Fruit fly (Drosophila melanogaster) whole organism, adult: ENCODE measurements around the gene TwdlG.

Experiments
- CG11617 ChIP-seq: fragments of 200-800 bp; sonication (Bioruptor generic); optimal IDR thresholded peaks from 2 replicates; lab custom pipeline; 2017; ENCODE audit warnings: mild to moderate bottlenecking, missing biosample characterization, missing genetic modification reagents, missing genetic modification characterization
- CG12768 ChIP-seq: fragments of 200-800 bp; sonication (Bioruptor generic); optimal IDR thresholded peaks from 2 replicates; lab custom pipeline; 2017; ENCODE audit warnings: missing biosample characterization, missing genetic modification characterization, mild to moderate bottlenecking, moderate library complexity, missing genetic modification reagents
- CG14711 ChIP-seq: fragments of 200-800 bp; sonication (Bioruptor generic); optimal IDR thresholded peaks from 2 replicates; lab custom pipeline; 2018; ENCODE audit warnings: missing biosample characterization, mild to moderate bottlenecking, missing genetic modification characterization, moderate library complexity
- CG1620 ChIP-seq: fragments of 200-800 bp; sonication (Bioruptor generic); optimal IDR thresholded peaks from 2 replicates; lab custom pipeline; 2016; ENCODE audit warnings: missing biosample characterization, missing genetic modification characterization
- CG33017 ChIP-seq: fragments of 200-800 bp; sonication (Bioruptor generic); optimal IDR thresholded peaks from 2 replicates; lab custom pipeline; 2018; ENCODE audit warnings: missing biosample characterization, mild to moderate bottlenecking, missing genetic modification characterization, moderate library complexity
- CG5204 ChIP-seq: fragments of 200-800 bp; sonication (Bioruptor generic); optimal IDR thresholded peaks from 2 replicates; lab custom pipeline; 2016; ENCODE audit warnings: missing biosample characterization, missing genetic modification characterization
- CG7045 ChIP-seq: fragments of 200-800 bp; sonication (Bioruptor generic); optimal IDR thresholded peaks from 2 replicates; lab custom pipeline; 2017; ENCODE audit warnings: missing biosample characterization, mild to moderate bottlenecking, missing genetic modification characterization
- CG7101 ChIP-seq: fragments of 200-800 bp; sonication (Bioruptor generic); optimal IDR thresholded peaks from 2 replicates; lab custom pipeline; 2018; ENCODE audit warnings: missing biosample characterization, mild to moderate bottlenecking, missing genetic modification characterization, moderate library complexity
- Clk ChIP-seq: fragments of 200-800 bp; sonication (Bioruptor generic); optimal IDR thresholded peaks from 2 replicates; lab custom pipeline; 2017; ENCODE audit warnings: missing biosample characterization, missing genetic modification characterization
- Crg-1 ChIP-seq: fragments of 200-800 bp; sonication (Bioruptor generic); optimal IDR thresholded peaks from 2 replicates; lab custom pipeline; 2016; ENCODE audit warnings: missing biosample characterization, missing genetic modification characterization
- Hr96 ChIP-seq: fragments of 200-800 bp; sonication (Bioruptor generic); optimal IDR thresholded peaks from 2 replicates; lab custom pipeline; 2016; ENCODE audit warnings: missing biosample characterization, missing genetic modification characterization
- Mnt ChIP-seq: fragments of 200-800 bp; sonication (Bioruptor generic); optimal IDR thresholded peaks from 2 replicates; lab custom pipeline; 2016; ENCODE audit warnings: missing biosample characterization, mild to moderate bottlenecking, missing genetic modification characterization
- bab1 ChIP-seq: fragments of 200-800 bp; sonication (Bioruptor generic); optimal IDR thresholded peaks from 3 replicates; lab custom pipeline; 2019; ENCODE audit warnings: missing biosample characterization, mild to moderate bottlenecking, missing genetic modification characterization, moderate library complexity
- cic ChIP-seq: fragments of 200-800 bp; sonication (Bioruptor generic); optimal IDR thresholded peaks from 2 replicates; lab custom pipeline; 2017; ENCODE audit warnings: missing biosample characterization, mild to moderate bottlenecking, missing genetic modification characterization, moderate library complexity
- cnc ChIP-seq, 2 experiments: fragments of >200 bp; optimal IDR thresholded peaks; 2 replicates each; lab custom pipeline; 2017
- kay ChIP-seq: fragments of 200-800 bp; sonication (Bioruptor generic); peaks from one replicate; lab custom pipeline; 2016; ENCODE audit warnings: missing biosample characterization, missing genetic modification characterization, borderline replicate concordance
- ovo ChIP-seq: fragments of 200-800 bp; sonication (Bioruptor generic); optimal IDR thresholded peaks from 2 replicates; lab custom pipeline; 2016; ENCODE audit warnings: missing biosample characterization, missing genetic modification characterization
- pad ChIP-seq: fragments of 200-800 bp; sonication (Bioruptor generic); optimal IDR thresholded peaks from 3 replicates; lab custom pipeline; 2017; ENCODE audit warnings: missing biosample characterization, missing genetic modification characterization, mild to moderate bottlenecking, moderate library complexity, missing genetic modification reagents
- tj ChIP-seq: fragments of 200-800 bp; sonication (Bioruptor generic); optimal IDR thresholded peaks from 3 replicates; lab custom pipeline; 2017; ENCODE audit warnings: missing biosample characterization, mild to moderate bottlenecking, missing genetic modification characterization, moderate library complexity
- toe ChIP-seq: fragments of 200-800 bp; sonication (Bioruptor generic); optimal IDR thresholded peaks from 2 replicates; lab custom pipeline; 2016; ENCODE audit warnings: missing biosample characterization, missing genetic modification characterization

The TwdlG gene

DNA sequence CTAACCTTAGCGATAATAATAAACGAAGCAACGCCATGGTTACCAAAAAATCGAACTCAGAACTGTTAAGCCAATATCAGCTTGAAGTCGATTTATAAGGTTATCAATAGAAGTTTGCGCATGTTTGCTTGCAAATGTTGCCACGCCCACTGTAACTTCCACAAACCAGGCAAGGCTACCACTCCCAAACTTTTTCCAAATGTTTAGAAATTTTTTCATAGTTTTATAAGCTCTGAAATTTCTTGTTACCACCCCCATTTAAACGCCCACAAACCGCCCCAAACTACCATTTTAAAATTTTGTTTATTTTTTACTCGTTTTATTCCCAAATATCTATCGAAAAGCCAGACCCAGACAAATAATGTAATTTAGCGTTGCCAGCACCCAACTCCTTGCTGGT lies 26.7 kb upstream of the TwdlG start, which contains the start of gene flip:
Gene flip (minus strand): TSS at position 101 of the 400 bp plus-strand sequence.
- TF ChIP-seq ovo (GFP tag; lab: Kevin White, UChicago) (no peak), CG33017 (tag; lab: Kevin White, UChicago) (no peak), CG7101 (no peak), CG14711 (tag; lab: Kevin White, UChicago) (no peak), bab1 (GFP tag; lab: Kevin White, UChicago) (no peak), CG7045 (GFP tag; lab: Kevin White, UChicago) (no peak), CG1620 (GFP tag; lab: Kevin White, UChicago) (no peak), cic (GFP tag; lab: Kevin White, UChicago) (no peak), Mnt (no peak)

DNA sequence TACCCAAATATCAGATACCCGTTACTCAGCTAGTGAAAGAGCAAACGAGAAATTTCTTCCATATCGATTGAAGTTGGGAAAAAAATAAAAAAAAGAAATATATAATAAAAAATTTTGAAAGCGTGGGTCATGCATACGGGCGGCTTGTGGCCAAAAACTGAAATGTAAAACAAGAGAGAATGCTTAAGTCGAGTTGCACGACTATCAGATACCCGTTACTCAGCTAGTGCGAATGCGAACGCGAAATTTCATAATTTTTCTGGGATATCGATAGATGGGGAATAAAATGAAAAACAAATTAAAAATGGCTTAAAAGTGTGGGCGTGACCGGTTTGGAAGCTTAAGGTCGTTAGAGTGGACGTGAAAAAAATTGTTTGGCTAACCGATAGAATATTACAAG lies 17.2 kb upstream of the TwdlG start:
- TF ChIP-seq CG33017 (tag; lab: Kevin White, UChicago) (no peak), Mnt (no peak), toe (GFP tag; lab: Kevin White, UChicago) (no peak), cic (GFP tag; lab: Kevin White, UChicago) (no peak), CG14711 (tag; lab: Kevin White, UChicago) (no peak), kay (GFP tag; lab: Kevin White, UChicago) (no peak), Hr96 (GFP tag; lab: Kevin White, UChicago) (no peak), bab1 (GFP tag; lab: Kevin White, UChicago) (no peak), CG11617 (GFP tag; lab: Kevin White, UChicago) (no peak), pad (GFP tag; lab: Kevin White, UChicago) (no peak), CG7045 (GFP tag; lab: Kevin White, UChicago) (no peak), cnc (optimal IDR thresholded peaks at IDR 0.05; lab: Kevin White, UChicago) (no peak), CG12768 (GFP tag; lab: Kevin White, UChicago) (no peak)

DNA sequence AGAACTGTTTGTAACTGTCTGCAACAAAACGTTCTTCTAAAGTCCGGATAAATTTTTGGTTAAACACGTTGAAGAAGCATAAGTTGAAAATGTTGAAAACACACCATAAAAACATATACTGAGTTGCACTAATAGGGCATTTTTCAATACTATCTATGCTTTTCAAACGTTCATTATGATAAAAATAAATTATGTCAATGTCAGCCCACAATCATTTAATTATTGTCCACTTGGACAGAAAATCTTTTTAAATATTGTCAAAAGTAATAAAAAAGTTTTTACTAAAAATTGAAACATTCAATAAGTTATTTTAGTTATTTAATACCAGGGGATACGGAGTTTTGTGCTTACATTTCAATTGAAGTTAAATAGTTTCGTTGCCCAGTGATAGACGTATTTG lies 15.3 kb upstream of the TwdlG start, which contains the start of gene CG1092:
Gene CG1092 (plus strand): TSS at position 301 of the 400 bp plus-strand sequence.
- TF ChIP-seq kay (GFP tag; lab: Kevin White, UChicago), result peak; percentile 17
- no peak for TF ChIP-seq CG1620 (GFP tag; lab: Kevin White, UChicago)

DNA sequence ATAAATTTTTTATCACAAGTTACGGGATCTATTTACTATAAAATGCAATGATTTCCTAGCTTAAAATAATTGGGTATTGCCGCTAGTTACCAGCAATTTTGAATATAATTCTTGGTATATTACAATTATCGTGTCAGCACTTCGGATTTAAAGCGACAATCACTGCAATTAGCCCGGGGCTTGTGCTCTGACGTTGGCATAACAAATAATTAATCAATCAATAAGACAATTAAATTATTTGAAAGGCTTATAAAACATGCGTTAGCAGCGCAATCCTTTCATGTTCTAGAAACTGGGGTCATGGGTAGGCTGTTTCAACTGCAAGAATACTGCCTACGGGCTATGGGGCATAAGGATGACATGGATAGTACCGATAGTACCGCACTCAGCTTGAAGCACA lies 5.5 kb upstream of the TwdlG start, which contains the start of gene Or82a:
Gene Or82a (plus strand): TSS at position 301 of the 400 bp plus-strand sequence.
- TF ChIP-seq CG7101, result no peak
- TF ChIP-seq toe (GFP tag; lab: Kevin White, UChicago), result no peak
- TF ChIP-seq pad (GFP tag; lab: Kevin White, UChicago), result no peak
- no peak for TF ChIP-seq cic (GFP tag; lab: Kevin White, UChicago)
- TF ChIP-seq Hr96 (GFP tag; lab: Kevin White, UChicago), result no peak
- no peak for TF ChIP-seq CG11617 (GFP tag; lab: Kevin White, UChicago)
- TF ChIP-seq cnc (optimal IDR thresholded peaks at IDR 0.05; lab: Kevin White, UChicago), result no peak
- no peak for TF ChIP-seq CG1620 (GFP tag; lab: Kevin White, UChicago)
- TF ChIP-seq CG5204 (GFP tag; lab: Kevin White, UChicago), result no peak
- TF ChIP-seq tj (GFP tag; lab: Kevin White, UChicago), result no peak
- no peak for TF ChIP-seq CG33017 (tag; lab: Kevin White, UChicago)
- no peak for TF ChIP-seq Mnt
- no peak for TF ChIP-seq Crg-1 (GFP tag; lab: Kevin White, UChicago)
- TF ChIP-seq CG12768 (GFP tag; lab: Kevin White, UChicago), result no peak
- no peak for TF ChIP-seq kay (GFP tag; lab: Kevin White, UChicago)
- TF ChIP-seq bab1 (GFP tag; lab: Kevin White, UChicago), result no peak
- no peak for TF ChIP-seq ovo (GFP tag; lab: Kevin White, UChicago)
- TF ChIP-seq CG7045 (GFP tag; lab: Kevin White, UChicago), result no peak

DNA sequence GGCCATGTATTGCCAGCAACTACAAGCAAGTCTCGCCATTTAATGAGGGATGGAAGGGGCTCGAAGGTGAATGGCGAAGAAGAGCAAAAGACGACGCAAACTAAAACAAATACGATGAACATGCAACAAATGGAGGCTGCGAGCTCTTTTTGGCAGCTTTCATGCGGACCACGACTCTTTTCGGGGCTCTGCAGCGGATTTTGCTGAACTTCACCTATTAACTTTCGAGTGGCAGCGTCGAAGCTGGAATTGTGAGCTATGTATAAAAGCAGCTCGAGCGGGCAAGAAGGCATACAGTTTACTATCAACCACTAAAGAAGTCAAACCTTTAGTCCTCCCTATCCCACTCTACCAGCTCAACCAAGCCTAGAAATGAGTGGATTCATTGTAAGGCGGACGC lies 3.3 kb upstream of the TwdlG start, which contains the start of gene TwdlV:
Gene TwdlV (plus strand): TSS at position 301 of the 400 bp plus-strand sequence.
- no peak for TF ChIP-seq bab1 (GFP tag; lab: Kevin White, UChicago)
- TF ChIP-seq cic (GFP tag; lab: Kevin White, UChicago), result no peak
- TF ChIP-seq kay (GFP tag; lab: Kevin White, UChicago), result no peak
- no peak for TF ChIP-seq Hr96 (GFP tag; lab: Kevin White, UChicago)
- TF ChIP-seq Crg-1 (GFP tag; lab: Kevin White, UChicago), result no peak
- TF ChIP-seq CG33017 (tag; lab: Kevin White, UChicago), result no peak
- TF ChIP-seq CG7101, result no peak
- TF ChIP-seq CG5204 (GFP tag; lab: Kevin White, UChicago), result no peak
- TF ChIP-seq tj (GFP tag; lab: Kevin White, UChicago), result no peak
- no peak for TF ChIP-seq pad (GFP tag; lab: Kevin White, UChicago)
- TF ChIP-seq ovo (GFP tag; lab: Kevin White, UChicago), result no peak
- no peak for TF ChIP-seq CG1620 (GFP tag; lab: Kevin White, UChicago)
- TF ChIP-seq CG7045 (GFP tag; lab: Kevin White, UChicago), result no peak
- TF ChIP-seq CG11617 (GFP tag; lab: Kevin White, UChicago), result no peak
- TF ChIP-seq toe (GFP tag; lab: Kevin White, UChicago), result no peak
- TF ChIP-seq CG12768 (GFP tag; lab: Kevin White, UChicago), result no peak
- no peak for TF ChIP-seq Clk (GFP tag; lab: Kevin White, UChicago)

DNA sequence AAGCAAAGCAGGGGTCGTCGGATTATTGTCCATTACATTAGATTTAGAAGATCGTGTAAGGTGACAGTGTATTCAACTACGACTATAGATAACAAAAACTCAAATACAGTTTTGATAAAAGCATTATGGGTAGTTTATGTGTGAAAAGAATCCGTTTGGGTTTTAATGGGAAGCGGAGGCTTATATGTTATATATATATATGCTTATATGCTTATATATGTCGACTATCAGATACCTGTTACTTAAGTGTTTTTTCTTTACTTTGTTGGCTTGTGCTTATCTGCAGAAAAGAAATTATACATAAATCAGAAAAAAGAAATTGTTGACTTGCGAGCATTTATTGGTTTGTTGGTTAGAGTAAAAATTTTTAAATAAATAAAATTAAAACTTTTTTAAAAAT lies 1.8 kb upstream of the TwdlG start, which contains the start of gene CG14644:
Gene CG14644 (minus strand): TSS at position 101 of the 400 bp plus-strand sequence.
- no peak for TF ChIP-seq CG5204 (GFP tag; lab: Kevin White, UChicago)
- TF ChIP-seq cnc (optimal IDR thresholded peaks at IDR 0.05; lab: Kevin White, UChicago), result no peak
- TF ChIP-seq pad (GFP tag; lab: Kevin White, UChicago), result no peak
- TF ChIP-seq CG1620 (GFP tag; lab: Kevin White, UChicago), result no peak
